Worm (Caenorhabditis elegans) whole organism, young adult: ENCODE measurements around the gene acs-14.

Source experiments
- B0019.2 ChIP-seq: fragments of 200-800 bp; sonication (Bioruptor generic); conservative IDR thresholded peaks from 2 replicates; pipeline ENCODE4 v1.3.6; 2022; ENCODE audit warnings: missing genetic modification reagents, missing genetic modification characterization, missing compliant biosample characterization
- B0261.1 ChIP-seq: sonication (generic microtip); optimal IDR thresholded peaks from 2 replicates; lab custom pipeline; 2016; ENCODE audit warnings: mild to moderate bottlenecking, missing genetic modification characterization, moderate library complexity, missing compliant biosample characterization
- B0336.3 ChIP-seq: fragments of 200-800 bp; sonication (Bioruptor generic); IDR thresholded peaks from 2 replicates; pipeline ENCODE4 v1.3.6; 2022; ENCODE audit warnings: missing genetic modification characterization, missing compliant biosample characterization
- C06A6.2 ChIP-seq: fragments of 200-800 bp; sonication (Bioruptor generic); conservative IDR thresholded peaks from 2 replicates; pipeline ENCODE4 v1.3.6; 2022; ENCODE audit warnings: missing genetic modification characterization, missing compliant biosample characterization
- F23B12.7 ChIP-seq: sonication (generic microtip); optimal IDR thresholded peaks from 2 replicates; lab custom pipeline; 2017; ENCODE audit warnings: missing genetic modification characterization, mild to moderate bottlenecking, missing compliant biosample characterization, antibody characterized with exemption, moderate library complexity; ENCODE audit not compliant: insufficient read depth
- F39B2.1 ChIP-seq: fragments of 200-800 bp; sonication (Bioruptor generic); IDR thresholded peaks from 2 replicates; pipeline ENCODE4 v1.3.6; 2022; ENCODE audit warnings: missing genetic modification reagents, missing genetic modification characterization, missing compliant biosample characterization
- F49E8.2 ChIP-seq: sonication (generic microtip); optimal IDR thresholded peaks from 3 replicates; lab custom pipeline; 2017; ENCODE audit warnings: missing genetic modification characterization, mild to moderate bottlenecking, missing compliant biosample characterization, antibody characterized with exemption, moderate library complexity; ENCODE audit not compliant: insufficient read depth
- K11D2.4 ChIP-seq: fragments of 200-800 bp; sonication (Bioruptor generic); IDR thresholded peaks from 2 replicates; pipeline ENCODE4 v1.3.6; 2022; ENCODE audit warnings: missing genetic modification reagents, missing genetic modification characterization, missing compliant biosample characterization
- T26A5.8 ChIP-seq: sonication (generic microtip); optimal IDR thresholded peaks from 2 replicates; lab custom pipeline; 2016; ENCODE audit warnings: missing genetic modification characterization, missing compliant biosample characterization
- Y79H2A.3 ChIP-seq: fragments of 200-800 bp; sonication (Bioruptor generic); conservative IDR thresholded peaks from 2 replicates; pipeline ENCODE4 v1.3.6; 2022; ENCODE audit warnings: missing genetic modification reagents, missing genetic modification characterization, missing compliant biosample characterization
- ama-1 ChIP-seq, 3 experiments: fragments of 150-350 bp in 1 of 3; sonication (generic microtip) in 2 of 3; optimal IDR thresholded peaks; 2 replicates each; lab custom pipeline; 2014 to 2018; ENCODE audit warnings: missing biosample characterization in 2 of 3, missing genetic modification characterization in 2 of 3, missing genetic modification reagents in 2 of 3
- attf-3 ChIP-seq: fragments of 200-800 bp; sonication (Bioruptor generic); conservative IDR thresholded peaks from 2 replicates; pipeline ENCODE4 v1.3.6; 2022; ENCODE audit warnings: missing genetic modification reagents, missing genetic modification characterization, missing compliant biosample characterization
- attf-5 ChIP-seq: fragments of 200-800 bp; sonication (Bioruptor generic); optimal IDR thresholded peaks from 2 replicates; lab custom pipeline; 2018; ENCODE audit warnings: mild to moderate bottlenecking, missing genetic modification characterization, missing compliant biosample characterization
- bed-2 ChIP-seq: fragments of 200-800 bp; sonication (Bioruptor generic); IDR thresholded peaks from 2 replicates; pipeline ENCODE4 v1.3.6; 2022; ENCODE audit warnings: missing genetic modification reagents, missing genetic modification characterization, missing compliant biosample characterization
- cebp-2 ChIP-seq: fragments of 200-800 bp; sonication (Bioruptor generic); IDR thresholded peaks from 2 replicates; pipeline ENCODE4 v1.3.6; 2022; ENCODE audit warnings: missing genetic modification characterization, missing compliant biosample characterization
- ceh-40 ChIP-seq: fragments of 200-800 bp; sonication (Bioruptor generic); IDR thresholded peaks from 2 replicates; pipeline ENCODE4 v1.3.6; 2022; ENCODE audit warnings: missing genetic modification characterization, missing compliant biosample characterization
- ceh-58 ChIP-seq: fragments of 200-800 bp; sonication (Bioruptor generic); IDR thresholded peaks from 2 replicates; pipeline ENCODE4 v1.3.6; 2022; ENCODE audit warnings: missing genetic modification characterization, missing compliant biosample characterization
- die-1 ChIP-seq: sonication (generic microtip); optimal IDR thresholded peaks from 2 replicates; lab custom pipeline; 2016; ENCODE audit warnings: missing genotype, mild to moderate bottlenecking, missing genetic modification characterization, missing compliant biosample characterization
- dox-1 ChIP-seq: fragments of 200-800 bp; sonication (Bioruptor generic); IDR thresholded peaks from 2 replicates; pipeline ENCODE4 v1.3.6; 2022; ENCODE audit warnings: missing genetic modification reagents, missing genetic modification characterization, missing compliant biosample characterization
- dpff-1 ChIP-seq: sonication (generic microtip); optimal IDR thresholded peaks from 2 replicates; lab custom pipeline; 2017; ENCODE audit warnings: mild to moderate bottlenecking, missing genetic modification characterization, missing compliant biosample characterization
- egrh-3 ChIP-seq: fragments of 200-800 bp; sonication (Bioruptor generic); IDR thresholded peaks from 2 replicates; pipeline ENCODE4 v1.3.6; 2022; ENCODE audit warnings: missing genetic modification reagents, missing genetic modification characterization, missing compliant biosample characterization
- ets-4 ChIP-seq: fragments of 200-800 bp; sonication (Bioruptor generic); optimal IDR thresholded peaks from 2 replicates; lab custom pipeline; 2018; ENCODE audit warnings: mild to moderate bottlenecking, missing genetic modification characterization, missing compliant biosample characterization
- gei-17 ChIP-seq: fragments of 200-800 bp; sonication (Bioruptor generic); optimal IDR thresholded peaks from 2 replicates; lab custom pipeline; 2018; ENCODE audit warnings: mild to moderate bottlenecking, missing genetic modification characterization, missing compliant biosample characterization
- let-526 ChIP-seq: fragments of 200-800 bp; sonication (Bioruptor generic); IDR thresholded peaks from 2 replicates; pipeline ENCODE4 v1.3.6; 2022; ENCODE audit warnings: missing genetic modification reagents, missing genetic modification characterization, missing compliant biosample characterization
- lin-26 ChIP-seq: fragments of 200-800 bp; sonication (Bioruptor generic); IDR thresholded peaks from 2 replicates; pipeline ENCODE4 v1.3.6; 2022; ENCODE audit warnings: missing genetic modification reagents, missing genetic modification characterization, missing compliant biosample characterization
- madf-8 ChIP-seq: fragments of 200-800 bp; sonication (Bioruptor generic); conservative IDR thresholded peaks from 2 replicates; pipeline ENCODE4 v1.3.6; 2022; ENCODE audit warnings: missing genetic modification reagents, missing genetic modification characterization, missing compliant biosample characterization
- mel-28 ChIP-seq: sonication (generic microtip); optimal IDR thresholded peaks from 2 replicates; lab custom pipeline; 2016; ENCODE audit warnings: borderline replicate concordance, mild to moderate bottlenecking, missing genetic modification characterization, missing compliant biosample characterization
- nfya-1 ChIP-seq: sonication (generic microtip); optimal IDR thresholded peaks from 2 replicates; lab custom pipeline; 2017; ENCODE audit warnings: antibody characterized with exemption, missing compliant biosample characterization, missing genetic modification characterization, borderline replicate concordance; ENCODE audit not compliant: insufficient read depth
- nhr-27 ChIP-seq: fragments of 200-800 bp; sonication (Bioruptor generic); optimal IDR thresholded peaks from 2 replicates; lab custom pipeline; 2018; ENCODE audit warnings: mild to moderate bottlenecking, missing genetic modification characterization, moderate library complexity, missing compliant biosample characterization
- nhr-80 ChIP-seq: sonication (generic microtip); optimal IDR thresholded peaks from 2 replicates; lab custom pipeline; 2016; ENCODE audit warnings: missing genetic modification characterization, missing compliant biosample characterization
- repo-1 ChIP-seq: sonication (generic microtip); optimal IDR thresholded peaks from 2 replicates; lab custom pipeline; 2017; ENCODE audit warnings: mild to moderate bottlenecking, missing genetic modification characterization, missing compliant biosample characterization
- rpc-1 ChIP-seq, 2 experiments: fragments of 150-350 bp in 1 of 2; sonication (generic microtip) in 1 of 2; optimal IDR thresholded peaks; 2 replicates each; lab custom pipeline; 2014 to 2018; ENCODE audit warnings: missing biosample characterization in 1 of 2, missing genetic modification characterization in 1 of 2, missing genetic modification reagents in 1 of 2, missing genotype in 1 of 2
- sptf-2 ChIP-seq: fragments of 200-800 bp; sonication (Bioruptor generic); optimal IDR thresholded peaks from 2 replicates; lab custom pipeline; 2018; ENCODE audit warnings: mild to moderate bottlenecking, missing genetic modification characterization, missing compliant biosample characterization
- tbp1 ChIP-seq: fragments of 200-800 bp; sonication (Bioruptor generic); optimal IDR thresholded peaks from 2 replicates; lab custom pipeline; 2018; ENCODE audit warnings: mild to moderate bottlenecking, missing genetic modification characterization, missing compliant biosample characterization
- tlf-1 ChIP-seq: fragments of 200-800 bp; sonication (Bioruptor generic); optimal IDR thresholded peaks from 2 replicates; lab custom pipeline; 2018; ENCODE audit warnings: mild to moderate bottlenecking, missing genetic modification characterization, missing compliant biosample characterization
- zim-3 ChIP-seq: sonication (generic microtip); optimal IDR thresholded peaks from 2 replicates; lab custom pipeline; 2017; ENCODE audit warnings: mild to moderate bottlenecking, missing genetic modification characterization, moderate library complexity, missing compliant biosample characterization
- ztf-25 ChIP-seq: fragments of 200-800 bp; sonication (Bioruptor generic); IDR thresholded peaks from 2 replicates; pipeline ENCODE4 v1.3.6; 2022; ENCODE audit warnings: missing genetic modification reagents, missing genetic modification characterization, missing compliant biosample characterization

acs-14 gene

DNA sequence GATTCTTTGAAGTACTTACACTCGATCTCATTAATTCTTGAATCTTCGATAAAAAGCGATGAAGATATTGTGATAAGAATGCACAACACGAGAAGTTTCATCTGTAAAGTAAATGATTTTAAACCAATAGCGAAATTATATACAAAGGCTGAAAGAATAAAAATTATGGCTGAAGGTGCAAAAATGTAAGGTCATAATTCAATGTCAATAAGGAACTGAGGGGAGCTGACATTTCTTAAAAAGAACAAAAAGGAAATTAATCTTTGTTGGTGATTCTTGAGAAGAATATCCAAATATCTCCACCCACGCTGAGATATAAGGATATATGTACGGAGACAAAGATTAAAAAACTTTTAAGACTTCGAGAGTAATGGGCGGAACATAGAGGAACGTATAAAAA, 16.2 kb downstream of the acs-14 start, which contains the start of gene C50F4.9:
Gene C50F4.9, minus strand, starts transcription at position 101 of the 400 bp plus-strand sequence.
- TF ChIP-seq attf-5, result no peak
- TF ChIP-seq dpff-1 (tag; lab: Kevin White, UChicago), result no peak
- TF ChIP-seq sptf-2 (GFP tag; lab: Kevin White, UChicago), result no peak
- no peak for TF ChIP-seq ets-4 (GFP tag; lab: Kevin White, UChicago)
- TF ChIP-seq egrh-3, result no peak
- no peak for TF ChIP-seq Y79H2A.3 (GFP tag; lab: Robert Waterston, UW)
- TF ChIP-seq, all 124 proteins: peak for 0

DNA sequence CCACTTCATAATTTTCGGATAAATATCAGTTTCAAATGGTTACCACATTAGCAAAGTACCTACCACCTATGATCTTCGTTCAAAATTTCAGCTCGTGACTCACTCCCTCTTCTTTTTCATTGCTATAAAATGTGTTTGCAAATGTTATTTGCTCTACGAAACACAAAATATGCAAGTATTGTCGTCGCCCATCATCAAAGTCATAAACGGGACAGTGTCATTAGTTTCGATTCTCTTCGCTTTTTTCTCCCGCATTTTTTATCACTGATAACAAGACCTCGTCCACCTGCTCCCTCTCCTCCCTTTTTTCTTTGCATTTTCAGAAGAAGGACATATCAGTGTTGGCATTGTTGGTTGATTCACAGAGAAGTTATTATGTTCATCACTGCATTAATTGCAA, 18.5 kb downstream of the acs-14 start, which contains the start of gene C50F4.1:
Gene C50F4.1, plus strand, starts transcription at position 324 of the 400 bp plus-strand sequence.
- TF ChIP-seq nhr-80 (tag; lab: Kevin White, UChicago) (peak; percentile 95), ceh-40 (no peak), ets-4 (GFP tag; lab: Kevin White, UChicago) (peak; percentile 37)

- TF ChIP-seq nhr-80 (tag; lab: Kevin White, UChicago) (peak; percentile 3), ztf-25 (GFP tag; lab: Robert Waterston, UW) (no peak)
Measured at ce11 chrV:9527337-9527736, 19.4 kb downstream of the acs-14 start.

DNA sequence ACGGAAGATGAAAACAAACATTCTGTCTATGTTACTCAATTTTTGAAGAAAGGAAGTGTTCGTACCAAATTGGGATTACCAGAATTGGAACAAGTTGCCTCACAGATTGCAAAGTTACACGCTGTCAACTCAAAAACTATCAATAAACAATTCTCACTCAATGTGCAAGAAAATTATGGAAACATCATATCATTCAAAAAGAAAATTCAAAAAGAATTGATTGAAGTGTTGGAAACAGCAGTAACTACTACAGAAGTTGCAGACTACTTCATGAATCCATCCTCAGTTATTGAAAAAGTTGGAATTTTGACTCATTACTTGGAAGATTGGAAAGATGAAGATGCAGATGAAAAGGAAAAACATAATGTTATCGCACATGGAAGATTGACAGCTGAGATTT, 20.1 kb downstream of the acs-14 start:
- no peak for TF ChIP-seq die-1 (tag; lab: Kevin White, UChicago)
- no peak for TF ChIP-seq nfya-1 (tag; lab: Kevin White, UChicago)
- TF ChIP-seq B0019.2 (GFP tag; lab: Robert Waterston, UW), result no peak
- TF ChIP-seq zim-3, result no peak
- TF ChIP-seq ama-1 (optimal IDR thresholded peaks at IDR 0.05; lab: Kevin White, UChicago), result no peak
- no peak for TF ChIP-seq ama-1 (GFP tag; optimal IDR thresholded peaks at IDR 0.05; lab: Kevin White, UChicago)
- TF ChIP-seq let-526, result no peak

- no peak for TF ChIP-seq bed-2 (GFP tag; lab: Robert Waterston, UW)
- TF ChIP-seq let-526, result no peak
- TF ChIP-seq, all 124 proteins: peak for 0
Measured at ce11 chrV:9531477-9531876, 23.5 kb downstream of the acs-14 start, which contains the start of the genes C50F4.10 and pfk-1.2. TSS of gene C50F4.10 (minus strand) at chrV:9531577. TSS of gene pfk-1.2 (plus strand) at chrV:9531801.

DNA sequence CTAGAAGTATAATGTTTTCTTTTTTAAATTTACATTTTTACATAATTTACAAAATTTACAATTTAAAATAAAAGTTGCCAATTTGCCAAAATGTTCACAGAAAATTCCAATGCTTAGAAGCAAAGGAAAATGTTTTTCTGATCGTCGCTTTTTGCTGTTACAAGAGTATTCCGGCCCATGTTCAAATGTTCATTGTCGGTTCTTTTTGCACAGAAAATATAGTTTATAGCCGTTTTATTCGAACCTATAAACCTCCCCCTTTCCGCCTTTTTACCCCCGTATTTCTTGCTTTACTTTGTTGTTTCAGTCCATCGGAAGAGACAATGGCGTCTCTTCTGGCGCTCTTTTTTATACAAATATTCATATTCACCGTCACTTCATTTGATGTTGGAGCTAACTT, 26.7 kb downstream of the acs-14 start, which contains the start of gene tag-329:
Gene tag-329, plus strand, starts transcription at position 301 of the 400 bp plus-strand sequence.
- TF ChIP-seq lin-26 (GFP tag; lab: Robert Waterston, UW) (no peak), bed-2 (GFP tag; lab: Robert Waterston, UW) (no peak), egrh-3 (no peak), K11D2.4 (GFP tag; lab: Robert Waterston, UW) (no peak), ama-1 (optimal IDR thresholded peaks at IDR 0.05; lab: Kevin White, UChicago) (no peak), ama-1 (GFP tag; optimal IDR thresholded peaks at IDR 0.05; lab: Kevin White, UChicago) (no peak), F39B2.1 (no peak), tbp1 (GFP tag; lab: Kevin White, UChicago) (no peak), B0261.1 (tag; lab: Kevin White, UChicago) (no peak), madf-8 (GFP tag; lab: Robert Waterston, UW) (no peak)

ce11 chrV:9536505-9536904, 28.6 kb downstream of the acs-14 start, which contains the start of gene C50F4.4:
TSS of gene C50F4.4 (plus strand) at chrV:9536771.
- TF ChIP-seq ceh-58, result no peak
- no peak for TF ChIP-seq cebp-2 (GFP tag; lab: Robert Waterston, UW)
- no peak for TF ChIP-seq gei-17 (GFP tag; lab: Kevin White, UChicago)
- TF ChIP-seq B0336.3 (GFP tag; lab: Robert Waterston, UW), result no peak
- TF ChIP-seq B0261.1 (tag; lab: Kevin White, UChicago), result no peak
- TF ChIP-seq repo-1 (tag; lab: Kevin White, UChicago), result no peak
- no peak for TF ChIP-seq T26A5.8 (tag; lab: Kevin White, UChicago)
- no peak for TF ChIP-seq nhr-27 (tag; lab: Kevin White, UChicago)
- no peak for TF ChIP-seq C06A6.2 (GFP tag; lab: Robert Waterston, UW)
- TF ChIP-seq F23B12.7, result no peak
- TF ChIP-seq F49E8.2 (tag; lab: Kevin White, UChicago), result peak; percentile 45
- no peak for TF ChIP-seq attf-3
- TF ChIP-seq rpc-1 (optimal IDR thresholded peaks at IDR 0.05; lab: Kevin White, UChicago), result no peak
- TF ChIP-seq rpc-1 (tag; optimal IDR thresholded peaks at IDR 0.05; lab: Kevin White, UChicago), result no peak
- peak; percentile 71 for TF ChIP-seq dox-1 (GFP tag; lab: Robert Waterston, UW)
- TF ChIP-seq tlf-1 (GFP tag; lab: Kevin White, UChicago), result no peak
- no peak for TF ChIP-seq mel-28 (tag; lab: Kevin White, UChicago)
- TF ChIP-seq madf-8 (GFP tag; lab: Robert Waterston, UW), result peak; percentile 49
